Worm (Caenorhabditis elegans): Measurements from ENCODE around the gene jtr-1.

The jtr-1 gene

ce11 chrIV:1435159-1435558, 14.4 kb downstream of the jtr-1 start:
- TF ChIP-seq nhr-21 (tag; optimal IDR thresholded peaks at IDR 0.05) (no peak), elt-3 (tag; optimal IDR thresholded peaks at IDR 0.05) (no peak), ztf-4 (tag; optimal IDR thresholded peaks at IDR 0.05) (no peak), ztf-1 (GFP tag; conservative IDR thresholded peaks at IDR 0.05) (no peak), mdl-1 (tag; optimal IDR thresholded peaks at IDR 0.05) (no peak), ceh-82 (tag; optimal IDR thresholded peaks at IDR 0.05) (no peak), dmd-4 (tag; optimal IDR thresholded peaks at IDR 0.05) (no peak), ztf-11 (tag; optimal IDR thresholded peaks at IDR 0.05) (no peak), unc-62 (GFP tag; optimal IDR thresholded peaks at IDR 0.05) (no peak), nhr-25 (tag; optimal IDR thresholded peaks at IDR 0.05) (no peak), peb-1 (tag; optimal IDR thresholded peaks at IDR 0.05) (no peak), lin-39 (tag; optimal IDR thresholded peaks at IDR 0.05) (no peak), blmp-1 (tag; optimal IDR thresholded peaks at IDR 0.05; ENCODE audit: insufficient read depth) (no peak), ama-1 (optimal IDR thresholded peaks at IDR 0.05) (no peak)

DNA sequence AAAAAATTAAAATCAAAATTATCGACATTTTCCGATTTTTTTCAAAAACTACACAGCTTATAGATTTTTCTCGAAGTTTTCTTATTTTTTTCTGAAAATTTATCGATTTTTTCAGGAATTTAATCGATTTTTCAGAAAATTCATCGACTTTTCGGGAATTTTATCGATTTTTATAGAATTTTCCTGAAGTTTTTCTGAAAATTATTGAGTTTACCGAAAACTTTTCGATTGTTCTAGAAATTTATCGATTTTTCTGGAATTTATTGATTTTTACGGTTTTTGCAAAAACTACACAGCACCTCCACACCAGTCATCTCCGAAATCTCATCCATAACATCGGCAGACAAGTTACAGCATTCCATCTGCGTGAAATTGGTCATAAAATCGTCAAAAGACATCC, 16.9 kb downstream of the jtr-1 start:
- TF ChIP-seq ceh-82 (tag; optimal IDR thresholded peaks at IDR 0.05) (no peak), unc-55 (GFP tag; optimal IDR thresholded peaks at IDR 0.05) (no peak), C34F6.9 (tag; optimal IDR thresholded peaks at IDR 0.05) (no peak), nhr-21 (tag; optimal IDR thresholded peaks at IDR 0.05) (no peak), lin-39 (tag; optimal IDR thresholded peaks at IDR 0.05) (no peak), peb-1 (tag; optimal IDR thresholded peaks at IDR 0.05) (no peak), unc-39 (tag; optimal IDR thresholded peaks at IDR 0.05) (no peak), nhr-237 (tag; optimal IDR thresholded peaks at IDR 0.05) (no peak), sma-3 (GFP tag; optimal IDR thresholded peaks at IDR 0.05) (no peak), blmp-1 (tag; optimal IDR thresholded peaks at IDR 0.05; ENCODE audit: insufficient read depth) (no peak), gmeb-1 (tag; optimal IDR thresholded peaks at IDR 0.05) (no peak), nhr-11 (tag; optimal IDR thresholded peaks at IDR 0.05) (no peak), crh-2 (tag; optimal IDR thresholded peaks at IDR 0.05) (no peak), egl-27 (tag; optimal IDR thresholded peaks at IDR 0.05) (no peak)

- TF ChIP-seq elt-1 (tag; optimal IDR thresholded peaks at IDR 0.05), result no peak
- TF ChIP-seq mdl-1 (tag; optimal IDR thresholded peaks at IDR 0.05), result no peak
- no peak for TF ChIP-seq nhr-10 (tag; optimal IDR thresholded peaks at IDR 0.05)
- TF ChIP-seq lsy-2 (tag; optimal IDR thresholded peaks at IDR 0.05), result no peak
- TF ChIP-seq nhr-12 (tag; optimal IDR thresholded peaks at IDR 0.05), result no peak
- no peak for TF ChIP-seq alr-1 (tag; optimal IDR thresholded peaks at IDR 0.05)
- TF ChIP-seq Y55F3AM.14 (GFP tag; optimal IDR thresholded peaks at IDR 0.05), result no peak
- TF ChIP-seq ztf-4 (tag; optimal IDR thresholded peaks at IDR 0.05), result no peak
- TF ChIP-seq snpc-4 (tag; optimal IDR thresholded peaks at IDR 0.05), result no peak
- TF ChIP-seq ZK546.5 (tag; optimal IDR thresholded peaks at IDR 0.05), result no peak
- no peak for TF ChIP-seq sma-9 (GFP tag; optimal IDR thresholded peaks at IDR 0.05)
- no peak for TF ChIP-seq sma-9 (tag; optimal IDR thresholded peaks at IDR 0.05)
- TF ChIP-seq C34F6.9 (tag; optimal IDR thresholded peaks at IDR 0.05), result no peak
- TF ChIP-seq R02D3.7 (tag; optimal IDR thresholded peaks at IDR 0.05), result no peak
- TF ChIP-seq ztf-11 (tag; optimal IDR thresholded peaks at IDR 0.05), result no peak
These were observed 22.8 kb downstream of the jtr-1 start for ce11 chrIV:1443514-1443913.

- TF ChIP-seq nhr-11 (tag; optimal IDR thresholded peaks at IDR 0.05), result no peak
- no peak for TF ChIP-seq sem-4 (tag; optimal IDR thresholded peaks at IDR 0.05)
- TF ChIP-seq peb-1 (tag; optimal IDR thresholded peaks at IDR 0.05), result no peak
- no peak for TF ChIP-seq ceh-16 (tag; optimal IDR thresholded peaks at IDR 0.05)
- TF ChIP-seq nhr-25 (tag; optimal IDR thresholded peaks at IDR 0.05), result no peak
- no peak for TF ChIP-seq R02D3.7 (tag; optimal IDR thresholded peaks at IDR 0.05)
- TF ChIP-seq nhr-6 (tag; optimal IDR thresholded peaks at IDR 0.05), result no peak
- no peak for TF ChIP-seq mbf-1 (tag; optimal IDR thresholded peaks at IDR 0.05)
These were observed 23.4 kb downstream of the jtr-1 start for ce11 chrIV:1443997-1444678.
